Worm (Caenorhabditis elegans) whole organism, L4 larva: ENCODE results near the gene C55A1.6.

Experiments used
- ama-1 ChIP-seq: fragments of 150-350 bp; optimal IDR thresholded peaks from 2 replicates; lab custom pipeline; 2014; ENCODE audit warnings: inconsistent platforms, mixed read lengths
- ces-1 ChIP-seq: fragments of 150-350 bp; sonication (generic microtip); optimal IDR thresholded peaks from 4 replicates; lab custom pipeline; 2014; ENCODE audit warnings: missing biosample characterization, missing genetic modification reagents, missing genetic modification characterization
- madf-9 ChIP-seq: fragments of 200-800 bp; sonication (Bioruptor generic); conservative IDR thresholded peaks from 2 replicates; pipeline ENCODE4 v1.3.6; 2022; ENCODE audit warnings: missing genetic modification reagents, missing genetic modification characterization, missing compliant biosample characterization
- nhr-237 ChIP-seq: sonication (generic microtip); optimal IDR thresholded peaks from 2 replicates; lab custom pipeline; 2017; ENCODE audit warnings: missing biosample characterization, missing genetic modification characterization

ce11 chrV:15661003-15661402 lies 13.2 kb downstream of the C55A1.6 start:
- no peak for TF ChIP-seq ces-1 (GFP tag; lab: Kevin White, UChicago)
- no peak for TF ChIP-seq nhr-237
- no peak for TF ChIP-seq ama-1 (lab: Kevin White, UChicago)
- TF ChIP-seq madf-9 (GFP tag; lab: Robert Waterston, UW) = no peak
